Worm (Caenorhabditis elegans): Measurements from ENCODE around the gene urm-1.

DNA sequence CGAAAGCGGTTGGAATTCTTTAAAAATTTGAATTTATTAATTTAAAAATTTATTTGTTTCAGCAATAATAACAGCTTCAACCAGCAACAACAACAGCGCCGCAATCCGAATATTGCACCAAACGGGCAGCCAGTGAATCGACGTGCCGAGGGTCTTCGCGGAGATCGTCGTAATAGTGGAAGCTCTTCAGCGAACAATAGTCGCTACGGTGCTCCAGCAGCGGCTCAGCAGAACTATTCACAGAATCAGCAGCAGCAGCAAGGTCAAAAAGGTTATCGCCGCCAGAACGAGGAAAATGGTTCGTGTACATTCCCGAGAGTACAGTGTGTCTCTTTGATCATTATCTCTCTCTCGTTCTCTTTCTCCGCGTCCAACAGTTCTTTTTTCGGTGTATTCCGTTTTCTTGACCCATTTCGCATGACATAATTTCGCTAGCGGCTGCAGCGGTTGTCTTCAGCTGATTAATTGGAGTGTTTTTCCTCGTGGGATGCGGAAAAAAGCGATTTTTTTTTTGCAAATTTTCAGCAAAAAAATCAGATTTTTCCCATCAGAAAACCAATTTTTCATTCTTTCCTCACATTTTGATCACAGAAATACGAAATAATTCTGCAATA is 42.2 kb upstream of the urm-1 start:
- TF ChIP-seq ceh-82 (tag; optimal IDR thresholded peaks at IDR 0.05) (no peak), nhr-12 (tag; optimal IDR thresholded peaks at IDR 0.05) (no peak), nhr-23 (tag; optimal IDR thresholded peaks at IDR 0.05) (peak; percentile 55), elt-2 (tag; optimal IDR thresholded peaks at IDR 0.05) (no peak), ceh-28 (tag; optimal IDR thresholded peaks at IDR 0.05) (no peak)
